Worm (Caenorhabditis elegans): Measurements from ENCODE around the gene C25F6.8.

DNA sequence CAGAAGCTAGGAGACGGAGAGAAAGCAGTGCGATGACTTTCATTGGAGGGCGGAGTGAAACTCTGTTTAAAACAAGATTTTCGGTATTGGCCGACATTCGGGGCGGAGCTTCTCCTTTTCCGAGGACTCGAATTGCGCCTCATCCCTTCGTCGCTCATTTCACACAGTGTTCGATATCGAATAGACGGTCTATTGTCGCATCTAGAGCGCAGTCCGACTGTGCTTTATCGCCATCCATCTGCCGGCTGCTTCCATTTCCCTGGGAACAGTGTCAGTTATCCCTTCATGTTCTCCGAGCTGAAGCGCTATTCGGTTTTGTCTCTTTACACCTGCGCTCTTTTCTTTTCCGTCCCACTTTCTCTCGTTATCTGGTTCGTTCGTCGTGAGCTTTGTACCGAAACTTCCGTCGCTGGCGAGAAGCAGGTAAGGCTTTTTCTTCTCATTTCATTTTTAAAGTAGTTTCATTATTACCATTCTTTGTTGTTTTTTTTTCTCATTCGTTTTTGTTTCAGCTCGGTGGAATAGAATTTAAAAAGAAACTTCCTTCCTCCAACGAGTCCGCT is 44.9 kb downstream of the C25F6.8 start, which contains the start of the genes bus-8A and bus-8B:
- TF ChIP-seq nhr-76 (tag; optimal IDR thresholded peaks at IDR 0.05) (no peak), elt-3 (tag; optimal IDR thresholded peaks at IDR 0.05) (no peak)

Data from whole organism, L3 larva.